Worm (Caenorhabditis elegans): ENCODE data around the gene C30G12.1.

C30G12.1 gene

DNA sequence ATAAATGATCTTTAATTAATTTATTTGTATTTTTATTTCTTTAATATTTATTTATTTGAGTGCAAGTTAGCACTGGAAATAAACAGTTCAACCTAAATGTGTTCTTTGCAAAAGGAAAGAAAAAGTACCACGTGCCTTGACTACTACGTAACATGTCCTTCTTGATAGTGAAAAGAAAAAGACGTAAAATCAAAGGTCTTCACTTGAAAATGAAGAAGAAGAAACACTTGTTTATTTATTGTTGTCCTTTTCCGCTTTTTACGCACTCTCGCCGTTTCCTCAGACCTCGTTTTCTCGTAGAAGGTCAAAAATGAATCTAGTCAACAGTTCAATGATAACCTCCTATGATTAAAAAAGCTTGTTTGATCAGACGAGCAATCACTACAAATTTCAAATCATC is 21.2 kb upstream of the C30G12.1 start (continued):
- TF ChIP-seq nhr-12 (tag; optimal IDR thresholded peaks at IDR 0.05) (no peak), lin-39 (tag; optimal IDR thresholded peaks at IDR 0.05) (no peak), ama-1 (optimal IDR thresholded peaks at IDR 0.05) (no peak), nhr-129 (tag; optimal IDR thresholded peaks at IDR 0.05) (no peak), mbf-1 (tag; optimal IDR thresholded peaks at IDR 0.05) (no peak), fos-1 (tag; optimal IDR thresholded peaks at IDR 0.05) (peak; percentile 15), nhr-10 (tag; optimal IDR thresholded peaks at IDR 0.05) (no peak), lin-11 (tag; optimal IDR thresholded peaks at IDR 0.05) (no peak), sma-3 (GFP tag; optimal IDR thresholded peaks at IDR 0.05) (peak; percentile 19), ceh-16 (tag; optimal IDR thresholded peaks at IDR 0.05) (no peak), nhr-6 (tag; optimal IDR thresholded peaks at IDR 0.05) (no peak), blmp-1 (tag; optimal IDR thresholded peaks at IDR 0.05; ENCODE audit: insufficient read depth) (peak; percentile 69), F13H6.1 (tag; optimal IDR thresholded peaks at IDR 0.05) (no peak), aly-2 (tag; optimal IDR thresholded peaks at IDR 0.05) (no peak), alr-1 (tag; optimal IDR thresholded peaks at IDR 0.05) (no peak), nhr-25 (tag; optimal IDR thresholded peaks at IDR 0.05) (peak; percentile 70), ztf-4 (tag; optimal IDR thresholded peaks at IDR 0.05) (no peak)

- TF ChIP-seq dmd-4 (tag; optimal IDR thresholded peaks at IDR 0.05) (no peak), ama-1 (optimal IDR thresholded peaks at IDR 0.05) (no peak), nhr-21 (tag; optimal IDR thresholded peaks at IDR 0.05) (peak; percentile 77), mab-5 (tag; optimal IDR thresholded peaks at IDR 0.05) (no peak), sma-9 (GFP tag; optimal IDR thresholded peaks at IDR 0.05) (peak; percentile 63), sma-9 (tag; optimal IDR thresholded peaks at IDR 0.05) (no peak), peb-1 (tag; optimal IDR thresholded peaks at IDR 0.05) (no peak), egl-27 (tag; optimal IDR thresholded peaks at IDR 0.05) (no peak), aly-2 (tag; optimal IDR thresholded peaks at IDR 0.05) (no peak), nhr-10 (tag; optimal IDR thresholded peaks at IDR 0.05) (no peak), nhr-129 (tag; optimal IDR thresholded peaks at IDR 0.05) (peak; percentile 42), nhr-11 (tag; optimal IDR thresholded peaks at IDR 0.05) (no peak), nhr-6 (tag; optimal IDR thresholded peaks at IDR 0.05) (no peak), fos-1 (tag; optimal IDR thresholded peaks at IDR 0.05) (peak; percentile 22), alr-1 (tag; optimal IDR thresholded peaks at IDR 0.05) (no peak), skn-1 (tag; optimal IDR thresholded peaks at IDR 0.05) (no peak), gmeb-1 (tag; optimal IDR thresholded peaks at IDR 0.05) (no peak), unc-55 (GFP tag; optimal IDR thresholded peaks at IDR 0.05) (no peak), snpc-4 (tag; optimal IDR thresholded peaks at IDR 0.05) (no peak), unc-39 (tag; optimal IDR thresholded peaks at IDR 0.05) (no peak), elt-1 (tag; optimal IDR thresholded peaks at IDR 0.05) (no peak), nhr-237 (tag; optimal IDR thresholded peaks at IDR 0.05) (no peak)
Observed at ce11 chrII:7279808-7280207, 19.3 kb upstream of the C30G12.1 start.

- TF ChIP-seq sem-4 (tag; optimal IDR thresholded peaks at IDR 0.05) (no peak), R02D3.7 (tag; optimal IDR thresholded peaks at IDR 0.05) (no peak), elt-1 (tag; optimal IDR thresholded peaks at IDR 0.05) (no peak), fos-1 (tag; optimal IDR thresholded peaks at IDR 0.05) (peak; percentile 86), ceh-82 (tag; optimal IDR thresholded peaks at IDR 0.05) (no peak), dmd-4 (tag; optimal IDR thresholded peaks at IDR 0.05) (no peak), nhr-10 (tag; optimal IDR thresholded peaks at IDR 0.05) (no peak), ztf-4 (tag; optimal IDR thresholded peaks at IDR 0.05) (no peak), crh-2 (tag; optimal IDR thresholded peaks at IDR 0.05) (no peak), blmp-1 (tag; optimal IDR thresholded peaks at IDR 0.05; ENCODE audit: insufficient read depth) (peak; percentile 18), nhr-77 (tag; optimal IDR thresholded peaks at IDR 0.05) (no peak), mdl-1 (tag; optimal IDR thresholded peaks at IDR 0.05) (peak in 1 of 2 experiments; percentile 7), C34F6.9 (tag; optimal IDR thresholded peaks at IDR 0.05) (no peak), peb-1 (tag; optimal IDR thresholded peaks at IDR 0.05) (no peak), F13H6.1 (tag; optimal IDR thresholded peaks at IDR 0.05) (no peak), elt-3 (tag; optimal IDR thresholded peaks at IDR 0.05) (no peak), nhr-21 (tag; optimal IDR thresholded peaks at IDR 0.05) (no peak), ceh-16 (tag; optimal IDR thresholded peaks at IDR 0.05) (no peak), nhr-237 (tag; optimal IDR thresholded peaks at IDR 0.05) (no peak), skn-1 (tag; optimal IDR thresholded peaks at IDR 0.05) (no peak), nhr-129 (tag; optimal IDR thresholded peaks at IDR 0.05) (peak; percentile 15), nhr-23 (tag; optimal IDR thresholded peaks at IDR 0.05) (no peak), mbf-1 (tag; optimal IDR thresholded peaks at IDR 0.05) (no peak), lsy-2 (tag; optimal IDR thresholded peaks at IDR 0.05) (no peak), sma-9 (GFP tag; optimal IDR thresholded peaks at IDR 0.05) (peak; percentile 23), sma-9 (tag; optimal IDR thresholded peaks at IDR 0.05) (no peak), alr-1 (tag; optimal IDR thresholded peaks at IDR 0.05) (no peak), unc-55 (GFP tag; optimal IDR thresholded peaks at IDR 0.05) (no peak), ztf-1 (GFP tag; conservative IDR thresholded peaks at IDR 0.05) (no peak)
Observed at ce11 chrII:7280584-7280983, 18.6 kb upstream of the C30G12.1 start.

All from whole organism, L2 larva.